Fruit fly (Drosophila melanogaster): ENCODE measurements around the gene Osi11.
A peak's percentile ranks its signal among the peaks of the same experiment; 100 is the strongest.

Osi11 gene

DNA sequence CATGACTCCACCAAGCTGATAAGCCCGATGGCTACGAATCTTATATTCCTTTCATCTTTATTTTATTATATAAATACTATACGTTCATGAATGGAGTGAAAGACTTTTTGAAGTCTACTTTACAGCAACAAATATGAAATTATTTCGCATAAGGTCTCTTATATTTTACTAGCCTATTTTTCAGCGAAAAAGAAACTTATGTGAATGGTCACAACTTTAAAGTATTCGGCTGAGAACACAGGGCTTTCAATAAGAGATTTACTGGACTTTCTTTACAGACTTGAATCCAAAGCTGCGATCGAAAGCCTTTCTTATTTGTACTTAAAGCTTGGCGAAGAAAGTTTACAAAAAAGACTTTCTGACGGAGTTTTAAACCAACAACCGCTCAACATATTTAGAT lies 29.6 kb downstream of the Osi11 start:
- TF ChIP-seq CG1620 (GFP tag; optimal IDR thresholded peaks at IDR 0.05) (no peak), kay (GFP tag; ENCODE audit: borderline replicate concordance) (no peak), pad (GFP tag; optimal IDR thresholded peaks at IDR 0.05) (no peak), cnc (optimal IDR thresholded peaks at IDR 0.05) (no peak), cic (GFP tag; optimal IDR thresholded peaks at IDR 0.05) (no peak), CG5204 (GFP tag; optimal IDR thresholded peaks at IDR 0.05) (no peak), CG14711 (tag; optimal IDR thresholded peaks at IDR 0.05) (no peak)

DNA sequence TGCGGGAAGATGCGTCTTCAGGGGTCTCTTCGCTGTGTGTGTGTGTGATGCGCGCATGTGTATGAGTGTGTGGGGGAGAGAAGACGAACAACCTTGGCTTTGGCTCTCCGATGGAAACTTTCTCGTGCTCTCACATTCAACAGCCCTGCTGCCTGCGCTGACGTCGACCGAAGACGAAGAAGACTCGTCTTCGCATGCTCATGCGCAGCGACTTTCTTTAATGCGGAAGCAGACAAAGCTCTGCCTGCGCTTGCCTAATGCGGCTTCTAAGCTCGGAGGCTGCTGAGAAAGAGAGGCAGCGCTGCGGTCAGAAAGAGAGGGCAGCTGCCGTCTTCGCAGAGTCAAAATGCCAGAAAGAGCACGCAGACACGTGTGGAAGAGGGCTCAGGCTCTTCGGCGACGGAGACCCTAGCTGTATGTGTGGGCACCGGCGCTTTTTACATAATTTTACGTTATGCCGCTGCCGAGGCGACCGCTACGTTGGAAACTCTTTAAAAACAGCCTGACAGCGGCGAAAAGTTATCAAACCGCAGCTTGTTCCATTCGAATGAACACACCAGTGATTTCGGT lies 34.3 kb downstream of the Osi11 start, which contains the start of gene Osi6:
Osi6 (plus strand) TSS at position 520 of the 570 bp plus-strand sequence.
- TF ChIP-seq CG7101 (tag; optimal IDR thresholded peaks at IDR 0.05) (no peak), toe (GFP tag; optimal IDR thresholded peaks at IDR 0.05) (no peak), tj (GFP tag; optimal IDR thresholded peaks at IDR 0.05) (no peak), CG5204 (GFP tag; optimal IDR thresholded peaks at IDR 0.05) (no peak), CG33017 (tag; optimal IDR thresholded peaks at IDR 0.05) (no peak), cnc (optimal IDR thresholded peaks at IDR 0.05) (no peak)

DNA sequence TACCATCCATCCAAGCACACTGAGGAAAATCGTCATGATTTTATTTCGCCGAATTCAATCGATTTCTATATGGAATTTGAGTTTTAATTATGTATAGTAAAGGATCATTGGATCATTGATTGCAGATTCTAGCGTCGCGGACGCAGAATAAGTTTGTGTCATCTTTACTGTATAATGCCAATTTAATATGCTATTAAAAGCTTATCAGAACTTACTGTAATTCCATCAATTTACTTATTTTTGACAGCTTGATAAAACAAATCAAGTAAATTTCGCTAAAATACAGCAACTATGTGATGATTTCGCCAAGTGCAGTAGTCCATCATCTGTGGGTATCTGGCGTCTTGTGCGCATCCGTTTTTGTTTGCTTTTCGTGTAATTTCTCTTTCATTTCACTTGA lies 35.5 kb downstream of the Osi11 start:
- TF ChIP-seq CG7101 (tag; optimal IDR thresholded peaks at IDR 0.05) (no peak), CG5204 (GFP tag; optimal IDR thresholded peaks at IDR 0.05) (peak; percentile 7), Mnt (GFP tag; optimal IDR thresholded peaks at IDR 0.05) (no peak), CG1620 (GFP tag; optimal IDR thresholded peaks at IDR 0.05) (no peak), bab1 (GFP tag; optimal IDR thresholded peaks at IDR 0.05) (no peak)

DNA sequence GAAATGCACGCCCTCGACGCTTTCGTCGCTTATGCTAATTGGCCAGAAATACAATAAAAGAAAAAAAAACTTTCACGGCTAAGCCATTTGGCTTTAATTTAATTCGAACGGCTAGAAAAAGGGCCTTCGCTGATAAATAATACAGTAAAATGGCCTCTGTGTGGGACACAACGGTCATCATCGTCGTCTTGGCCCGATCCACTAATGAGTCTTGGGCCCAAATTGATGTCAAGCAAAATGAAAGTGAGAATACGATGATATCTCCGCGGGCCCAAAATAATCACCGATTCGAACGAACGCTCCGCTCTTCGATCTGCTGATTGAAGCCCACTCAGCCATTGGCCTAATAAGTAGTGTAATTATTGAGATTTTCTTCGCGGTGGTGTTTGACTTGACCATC lies 37.2 kb downstream of the Osi11 start:
- TF ChIP-seq Hr96 (GFP tag; optimal IDR thresholded peaks at IDR 0.05) (no peak), CG5204 (GFP tag; optimal IDR thresholded peaks at IDR 0.05) (no peak), cic (GFP tag; optimal IDR thresholded peaks at IDR 0.05) (no peak), CG11617 (GFP tag; optimal IDR thresholded peaks at IDR 0.05) (no peak), bab1 (GFP tag; optimal IDR thresholded peaks at IDR 0.05) (no peak), CG12768 (GFP tag; optimal IDR thresholded peaks at IDR 0.05) (no peak), CG1620 (GFP tag; optimal IDR thresholded peaks at IDR 0.05) (no peak), Clk (GFP tag; optimal IDR thresholded peaks at IDR 0.05) (no peak), CG14711 (tag; optimal IDR thresholded peaks at IDR 0.05) (no peak), toe (GFP tag; optimal IDR thresholded peaks at IDR 0.05) (no peak), Mnt (GFP tag; optimal IDR thresholded peaks at IDR 0.05) (no peak), CG7101 (tag; optimal IDR thresholded peaks at IDR 0.05) (no peak), pad (GFP tag; optimal IDR thresholded peaks at IDR 0.05) (no peak)

DNA sequence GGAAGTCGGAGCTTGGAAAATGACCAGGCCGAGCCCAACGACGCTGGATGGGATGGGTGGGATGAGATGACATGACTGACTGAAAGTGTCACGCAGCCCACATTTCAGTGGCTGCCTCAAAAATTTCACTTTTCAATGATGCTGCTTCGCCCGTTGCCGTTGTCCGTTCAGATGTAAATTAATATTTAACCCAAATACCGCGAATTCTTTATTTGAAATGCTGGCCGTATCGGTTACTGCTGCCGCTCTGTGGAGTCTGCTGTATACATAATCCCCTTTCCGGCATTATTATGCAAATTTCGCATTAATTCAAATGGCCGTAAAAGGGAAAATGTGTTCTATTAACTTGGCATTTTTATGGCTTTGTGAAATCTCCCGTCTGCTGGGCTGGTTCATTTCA lies 38.3 kb downstream of the Osi11 start:
- TF ChIP-seq bab1 (GFP tag; optimal IDR thresholded peaks at IDR 0.05) (no peak), CG12768 (GFP tag; optimal IDR thresholded peaks at IDR 0.05) (no peak), Hr96 (GFP tag; optimal IDR thresholded peaks at IDR 0.05) (no peak), CG33017 (tag; optimal IDR thresholded peaks at IDR 0.05) (no peak), Crg-1 (GFP tag; optimal IDR thresholded peaks at IDR 0.05) (no peak), Mnt (GFP tag; optimal IDR thresholded peaks at IDR 0.05) (no peak), kay (GFP tag; ENCODE audit: borderline replicate concordance) (no peak), CG1620 (GFP tag; optimal IDR thresholded peaks at IDR 0.05) (no peak), cnc (optimal IDR thresholded peaks at IDR 0.05) (no peak), CG5204 (GFP tag; optimal IDR thresholded peaks at IDR 0.05) (no peak), cic (GFP tag; optimal IDR thresholded peaks at IDR 0.05) (no peak), Clk (GFP tag; optimal IDR thresholded peaks at IDR 0.05) (no peak), CG14711 (tag; optimal IDR thresholded peaks at IDR 0.05) (no peak), CG11617 (GFP tag; optimal IDR thresholded peaks at IDR 0.05) (no peak), toe (GFP tag; optimal IDR thresholded peaks at IDR 0.05) (no peak), CG7101 (tag; optimal IDR thresholded peaks at IDR 0.05) (no peak), ovo (GFP tag; optimal IDR thresholded peaks at IDR 0.05) (no peak), tj (GFP tag; optimal IDR thresholded peaks at IDR 0.05) (no peak), pad (GFP tag; optimal IDR thresholded peaks at IDR 0.05) (no peak)

DNA sequence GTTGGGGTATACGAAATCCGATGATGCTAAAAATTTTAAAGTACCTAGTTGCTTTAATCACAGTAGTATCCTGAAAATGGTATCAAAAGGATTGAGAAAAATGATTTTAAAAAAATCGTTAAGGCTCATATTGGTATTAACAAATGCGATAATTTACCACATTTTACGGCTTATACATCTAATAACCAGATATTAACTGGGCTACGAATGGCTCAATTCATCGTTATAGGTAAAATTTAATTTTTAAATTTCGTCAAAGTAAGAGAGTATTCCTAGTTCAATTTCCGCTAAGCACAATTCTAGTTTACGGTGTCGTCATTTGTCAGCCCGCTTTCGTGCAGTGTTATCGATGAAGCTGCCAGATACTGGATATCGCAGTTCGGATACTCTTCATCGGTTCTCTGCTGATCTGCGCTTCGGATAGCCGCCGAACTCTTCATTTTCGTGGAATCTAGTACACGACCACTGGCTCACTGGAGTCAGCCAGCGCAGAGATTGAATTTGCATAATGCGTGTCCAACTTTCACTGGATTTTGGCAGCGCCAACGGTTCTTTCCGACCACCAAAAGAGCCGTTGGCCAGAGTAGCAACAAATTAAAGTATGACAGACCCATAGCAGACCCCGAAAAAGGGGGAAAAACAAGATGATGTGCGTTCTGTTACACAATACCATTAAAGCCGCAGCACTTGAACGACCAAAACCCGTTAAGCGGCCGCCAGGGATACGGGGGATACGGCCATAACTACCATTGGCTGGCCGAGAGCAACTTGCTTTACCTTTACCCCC lies 39.3 kb downstream of the Osi11 start:
- no peak for TF ChIP-seq Clk (GFP tag; optimal IDR thresholded peaks at IDR 0.05)
- TF ChIP-seq CG12768 (GFP tag; optimal IDR thresholded peaks at IDR 0.05), result no peak
- no peak for TF ChIP-seq Crg-1 (GFP tag; optimal IDR thresholded peaks at IDR 0.05)
- TF ChIP-seq Hr96 (GFP tag; optimal IDR thresholded peaks at IDR 0.05), result no peak
- no peak for TF ChIP-seq CG11617 (GFP tag; optimal IDR thresholded peaks at IDR 0.05)
- no peak for TF ChIP-seq bab1 (GFP tag; optimal IDR thresholded peaks at IDR 0.05)
- no peak for TF ChIP-seq cnc (optimal IDR thresholded peaks at IDR 0.05)
- no peak for TF ChIP-seq CG33017 (tag; optimal IDR thresholded peaks at IDR 0.05)

DNA sequence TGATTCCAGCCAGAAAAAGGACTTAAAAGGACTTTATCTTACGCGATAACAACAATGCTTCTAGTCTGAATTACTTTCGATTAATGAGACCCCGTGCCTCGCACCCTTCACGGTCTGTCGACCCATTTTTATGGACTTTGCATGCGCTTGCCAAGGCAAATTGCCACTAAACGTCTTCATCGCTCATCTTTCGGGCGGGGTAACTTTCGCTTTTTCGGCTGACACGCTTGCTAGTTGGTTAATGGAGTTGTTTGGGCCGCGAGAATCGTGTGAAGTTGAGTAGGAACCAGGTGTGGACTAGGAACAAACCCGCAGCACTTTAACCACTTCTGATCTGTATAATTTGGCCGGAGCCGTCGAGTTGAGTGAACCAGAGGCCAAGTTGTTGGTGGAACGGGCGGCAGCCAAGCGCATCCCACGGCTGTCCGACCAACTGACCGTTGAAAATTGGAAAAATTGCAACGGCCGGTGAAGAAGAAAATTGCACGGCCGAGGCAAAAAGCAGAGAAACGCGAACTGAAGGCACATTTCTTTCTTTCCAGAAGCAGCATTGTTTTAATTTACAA lies 41.5 kb downstream of the Osi11 start, which contains the start of gene Osi5:
Osi5 (plus strand) TSS at position 516 of the 566 bp plus-strand sequence.
- TF ChIP-seq CG7045 (GFP tag; optimal IDR thresholded peaks at IDR 0.05), result no peak
- TF ChIP-seq cnc (optimal IDR thresholded peaks at IDR 0.05), result no peak
- TF ChIP-seq CG1620 (GFP tag; optimal IDR thresholded peaks at IDR 0.05), result no peak
- TF ChIP-seq tj (GFP tag; optimal IDR thresholded peaks at IDR 0.05), result no peak
- TF ChIP-seq CG5204 (GFP tag; optimal IDR thresholded peaks at IDR 0.05), result no peak
- no peak for TF ChIP-seq bab1 (GFP tag; optimal IDR thresholded peaks at IDR 0.05)
- TF ChIP-seq CG14711 (tag; optimal IDR thresholded peaks at IDR 0.05), result no peak
- TF ChIP-seq cic (GFP tag; optimal IDR thresholded peaks at IDR 0.05), result no peak
- no peak for TF ChIP-seq Crg-1 (GFP tag; optimal IDR thresholded peaks at IDR 0.05)
- TF ChIP-seq kay (GFP tag; ENCODE audit: borderline replicate concordance), result no peak
- no peak for TF ChIP-seq CG11617 (GFP tag; optimal IDR thresholded peaks at IDR 0.05)
- TF ChIP-seq Hr96 (GFP tag; optimal IDR thresholded peaks at IDR 0.05), result no peak
- TF ChIP-seq pad (GFP tag; optimal IDR thresholded peaks at IDR 0.05), result no peak
- TF ChIP-seq ovo (GFP tag; optimal IDR thresholded peaks at IDR 0.05), result no peak
- TF ChIP-seq toe (GFP tag; optimal IDR thresholded peaks at IDR 0.05), result no peak
- TF ChIP-seq Clk (GFP tag; optimal IDR thresholded peaks at IDR 0.05), result no peak
- TF ChIP-seq Mnt (GFP tag; optimal IDR thresholded peaks at IDR 0.05), result no peak
- TF ChIP-seq CG33017 (tag; optimal IDR thresholded peaks at IDR 0.05), result no peak
- no peak for TF ChIP-seq CG12768 (GFP tag; optimal IDR thresholded peaks at IDR 0.05)

All from whole organism, adult.